Worm (Caenorhabditis elegans) whole organism, young adult: Measurements from ENCODE around the gene hsp-17.

Source experiments
- B0035.1 ChIP-seq: sonication (generic microtip); optimal IDR thresholded peaks from 2 replicates; lab custom pipeline; 2016; ENCODE audit warnings: missing genetic modification characterization, mild to moderate bottlenecking, missing compliant biosample characterization, missing genotype, missing genetic modification reagents
- D2030.7 ChIP-seq: fragments of 200-800 bp; sonication (Bioruptor generic); IDR thresholded peaks from 2 replicates; pipeline ENCODE4 v1.3.6; 2022; ENCODE audit warnings: missing genetic modification reagents, missing genetic modification characterization, missing compliant biosample characterization
- F10E7.11 ChIP-seq: sonication (generic microtip); optimal IDR thresholded peaks from 2 replicates; lab custom pipeline; 2017; ENCODE audit warnings: mild to moderate bottlenecking, missing genetic modification characterization, moderate library complexity, missing compliant biosample characterization
- F22D6.2 ChIP-seq: sonication (generic microtip); optimal IDR thresholded peaks from 2 replicates; lab custom pipeline; 2016; ENCODE audit warnings: mild to moderate bottlenecking, missing genetic modification characterization, missing compliant biosample characterization
- F23B12.7 ChIP-seq: sonication (generic microtip); optimal IDR thresholded peaks from 2 replicates; lab custom pipeline; 2017; ENCODE audit warnings: missing genetic modification characterization, mild to moderate bottlenecking, missing compliant biosample characterization, antibody characterized with exemption, moderate library complexity; ENCODE audit not compliant: insufficient read depth
- F37B4.10 ChIP-seq: fragments of 200-800 bp; sonication (Bioruptor generic); IDR thresholded peaks from 2 replicates; pipeline ENCODE4 v1.3.6; 2022; ENCODE audit warnings: missing genetic modification characterization, missing compliant biosample characterization
- F52B5.7 ChIP-seq: sonication (generic microtip); optimal IDR thresholded peaks from 2 replicates; lab custom pipeline; 2016; ENCODE audit warnings: mild to moderate bottlenecking, missing genetic modification characterization, missing compliant biosample characterization
- T07F8.4 ChIP-seq: sonication (generic microtip); optimal IDR thresholded peaks from 2 replicates; lab custom pipeline; 2016; ENCODE audit warnings: mild to moderate bottlenecking, missing genetic modification characterization, moderate library complexity, missing compliant biosample characterization
- Y53F4B.3 ChIP-seq: fragments of 200-800 bp; sonication (Bioruptor generic); IDR thresholded peaks from 2 replicates; pipeline ENCODE4 v1.3.6; 2022; ENCODE audit warnings: missing genetic modification reagents, missing genetic modification characterization, missing compliant biosample characterization
- atf-7 ChIP-seq: sonication (generic microtip); optimal IDR thresholded peaks from 2 replicates; lab custom pipeline; 2017; ENCODE audit warnings: mild to moderate bottlenecking, missing genetic modification characterization, missing compliant biosample characterization
- attf-6 ChIP-seq: fragments of 200-800 bp; sonication (Bioruptor generic); IDR thresholded peaks from 2 replicates; pipeline ENCODE4 v1.3.6; 2022; ENCODE audit warnings: missing genetic modification reagents, missing genetic modification characterization, missing compliant biosample characterization
- ceh-27 ChIP-seq: fragments of 200-800 bp; sonication (Bioruptor generic); optimal IDR thresholded peaks from 2 replicates; lab custom pipeline; 2018; ENCODE audit warnings: mild to moderate bottlenecking, missing genetic modification characterization, moderate library complexity, missing compliant biosample characterization
- efl-1 ChIP-seq: fragments of 150-350 bp; optimal IDR thresholded peaks from 2 replicates; lab custom pipeline; 2014; ENCODE audit warnings: missing biosample characterization, missing genetic modification reagents, missing genetic modification characterization
- egrh-3 ChIP-seq: fragments of 200-800 bp; sonication (Bioruptor generic); IDR thresholded peaks from 2 replicates; pipeline ENCODE4 v1.3.6; 2022; ENCODE audit warnings: missing genetic modification reagents, missing genetic modification characterization, missing compliant biosample characterization
- ekl-4 ChIP-seq: fragments of 200-800 bp; sonication (Bioruptor generic); IDR thresholded peaks from 2 replicates; pipeline ENCODE4 v1.3.6; 2022; ENCODE audit warnings: missing genetic modification reagents, missing genetic modification characterization, missing compliant biosample characterization
- hlh-12 ChIP-seq: sonication (generic microtip); optimal IDR thresholded peaks from 2 replicates; lab custom pipeline; 2016; ENCODE audit warnings: missing genetic modification characterization, missing compliant biosample characterization
- hlh-26 ChIP-seq: fragments of 200-800 bp; sonication (Bioruptor generic); conservative IDR thresholded peaks from 2 replicates; pipeline ENCODE4 v1.3.6; 2022; ENCODE audit warnings: missing genetic modification reagents, missing genetic modification characterization, missing compliant biosample characterization
- hmg-1.2 ChIP-seq: fragments of 200-800 bp; sonication (Bioruptor generic); IDR thresholded peaks from 2 replicates; pipeline ENCODE4 v1.3.6; 2022; ENCODE audit warnings: missing genetic modification reagents, missing genetic modification characterization, missing compliant biosample characterization
- hsf-1 ChIP-seq: fragments of 200-800 bp; sonication (Bioruptor generic); IDR thresholded peaks from 2 replicates; pipeline ENCODE4 v1.3.6; 2022; ENCODE audit warnings: missing genetic modification reagents, missing genetic modification characterization, missing compliant biosample characterization
- lin-35 ChIP-seq, 3 experiments: fragments of 150-350 bp in 2 of 3; sonication (generic microtip) in 1 of 3; optimal IDR thresholded peaks; 2 replicates each; lab custom pipeline; 2014 to 2018; ENCODE audit warnings: missing biosample characterization in 3 of 3, missing genetic modification characterization in 3 of 3, missing genetic modification reagents in 3 of 3
- lsl-1 ChIP-seq: fragments of 200-800 bp; sonication (Bioruptor generic); optimal IDR thresholded peaks from 2 replicates; lab custom pipeline; 2018; ENCODE audit warnings: mild to moderate bottlenecking, missing genetic modification characterization, moderate library complexity, missing compliant biosample characterization
- madf-3 ChIP-seq: fragments of 200-800 bp; sonication (Bioruptor generic); IDR thresholded peaks from 2 replicates; pipeline ENCODE4 v1.3.6; 2022; ENCODE audit warnings: missing genetic modification reagents, missing genetic modification characterization, missing compliant biosample characterization
- madf-6 ChIP-seq: fragments of 200-800 bp; sonication (Bioruptor generic); IDR thresholded peaks from 2 replicates; pipeline ENCODE4 v1.3.6; 2022; ENCODE audit warnings: missing genetic modification reagents, missing genetic modification characterization, missing compliant biosample characterization
- nhr-120 ChIP-seq: fragments of 200-800 bp; sonication (Bioruptor generic); IDR thresholded peaks from 2 replicates; pipeline ENCODE4 v1.3.6; 2022; ENCODE audit warnings: missing genetic modification characterization, missing compliant biosample characterization
- rec-8 ChIP-seq, 2 experiments: sonication (generic microtip); optimal IDR thresholded peaks; 2 replicates each; lab custom pipeline; 2016; ENCODE audit warnings: mild to moderate bottlenecking in 2 of 2, missing genetic modification characterization in 2 of 2, missing genetic modification reagents in 2 of 2, missing genotype in 2 of 2, missing biosample characterization in 1 of 2, missing compliant biosample characterization in 1 of 2, moderate library complexity in 1 of 2
- snpc-4 ChIP-seq, 5 experiments: fragments of 150-350 bp in 1 of 5; sonication (generic microtip) in 4 of 5; optimal IDR thresholded peaks; 2 replicates each; lab custom pipeline; 2014 to 2018; ENCODE audit warnings: missing genetic modification characterization in 5 of 5, missing biosample characterization in 3 of 5, antibody characterized with exemption in 2 of 5, mild to moderate bottlenecking in 2 of 5, missing compliant biosample characterization in 2 of 5, missing genotype in 2 of 5, moderate library complexity in 2 of 5, missing genetic modification reagents in 1 of 5
- tbp1 ChIP-seq: fragments of 200-800 bp; sonication (Bioruptor generic); optimal IDR thresholded peaks from 2 replicates; lab custom pipeline; 2018; ENCODE audit warnings: mild to moderate bottlenecking, missing genetic modification characterization, missing compliant biosample characterization
- tbx-9 ChIP-seq: sonication (generic microtip); optimal IDR thresholded peaks from 2 replicates; lab custom pipeline; 2016; ENCODE audit warnings: borderline replicate concordance, missing genetic modification characterization, inconsistent platforms, missing compliant biosample characterization
- xnd-1 ChIP-seq: sonication (generic microtip); optimal IDR thresholded peaks from 2 replicates; lab custom pipeline; 2016; ENCODE audit warnings: missing genotype, missing genetic modification reagents, missing genetic modification characterization, missing compliant biosample characterization
- ztf-22 ChIP-seq: fragments of 200-800 bp; sonication (Bioruptor generic); optimal IDR thresholded peaks from 2 replicates; lab custom pipeline; 2018; ENCODE audit warnings: mild to moderate bottlenecking, missing genetic modification characterization, moderate library complexity, missing compliant biosample characterization
- ztf-25 ChIP-seq: fragments of 200-800 bp; sonication (Bioruptor generic); IDR thresholded peaks from 2 replicates; pipeline ENCODE4 v1.3.6; 2022; ENCODE audit warnings: missing genetic modification reagents, missing genetic modification characterization, missing compliant biosample characterization
- ztf-26 ChIP-seq: sonication (generic microtip); optimal IDR thresholded peaks from 2 replicates; lab custom pipeline; 2017; ENCODE audit warnings: missing genetic modification characterization, missing compliant biosample characterization
- ztf-28 ChIP-seq: fragments of 200-800 bp; sonication (Bioruptor generic); IDR thresholded peaks from 2 replicates; pipeline ENCODE4 v1.3.6; 2022; ENCODE audit warnings: missing genetic modification reagents, missing genetic modification characterization, missing compliant biosample characterization

hsp-17 gene

DNA sequence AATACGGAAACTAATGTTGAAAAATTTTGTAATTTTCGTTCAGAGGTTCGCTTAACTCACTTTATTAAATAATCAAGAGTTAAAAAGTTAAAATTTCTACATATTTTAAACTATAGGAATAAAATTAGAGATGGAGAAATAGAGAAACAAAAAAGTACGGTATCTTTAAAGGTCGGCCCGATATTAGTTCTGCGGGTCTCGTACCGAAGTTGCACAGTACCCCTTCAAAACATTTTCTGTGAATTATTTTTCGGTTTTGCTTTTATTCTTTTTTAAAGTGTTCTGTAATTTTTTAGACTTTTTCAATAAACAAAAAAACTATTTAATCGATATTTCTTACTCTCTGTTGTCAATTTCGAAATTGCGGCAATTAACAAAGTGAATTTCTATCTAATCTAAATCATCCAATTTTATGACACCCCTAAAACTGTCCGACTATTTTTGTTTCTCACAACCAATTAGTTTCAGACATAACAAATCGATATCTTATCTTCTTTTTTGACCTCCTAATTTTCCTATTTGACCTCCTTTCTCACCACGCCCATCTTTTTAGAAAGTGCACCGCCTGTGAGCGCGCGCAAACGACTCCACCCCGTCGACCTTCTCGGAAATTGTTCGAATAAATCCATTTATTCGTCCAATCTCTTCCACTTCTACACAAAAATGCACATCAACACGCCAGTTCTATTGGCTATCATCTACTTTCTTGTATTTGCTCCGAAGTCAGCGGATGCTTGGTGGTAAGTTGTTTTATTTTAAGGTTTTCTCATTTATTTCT, 30.1 kb downstream of the hsp-17 start, which contains the start of gene mom-2 (continued):
- TF ChIP-seq ekl-4: no peak
- TF ChIP-seq atf-7 (tag; lab: Kevin White, UChicago): no peak
- TF ChIP-seq ceh-27: no peak
- peak; percentile 81 for TF ChIP-seq xnd-1 (tag; lab: Kevin White, UChicago)
- TF ChIP-seq nhr-120 (GFP tag; lab: Robert Waterston, UW): no peak
- no peak for TF ChIP-seq ztf-28 (GFP tag; lab: Robert Waterston, UW)
- TF ChIP-seq F37B4.10 (GFP tag; lab: Robert Waterston, UW): no peak
- TF ChIP-seq B0035.1 (tag; lab: Kevin White, UChicago): no peak
- peak; percentile 75 for TF ChIP-seq efl-1 (GFP tag; lab: Kevin White, UChicago)
- no peak for TF ChIP-seq hlh-12 (tag; lab: Kevin White, UChicago)
- peak; percentile 93 for TF ChIP-seq lsl-1
- no peak for TF ChIP-seq ztf-26 (tag; lab: Kevin White, UChicago)

DNA sequence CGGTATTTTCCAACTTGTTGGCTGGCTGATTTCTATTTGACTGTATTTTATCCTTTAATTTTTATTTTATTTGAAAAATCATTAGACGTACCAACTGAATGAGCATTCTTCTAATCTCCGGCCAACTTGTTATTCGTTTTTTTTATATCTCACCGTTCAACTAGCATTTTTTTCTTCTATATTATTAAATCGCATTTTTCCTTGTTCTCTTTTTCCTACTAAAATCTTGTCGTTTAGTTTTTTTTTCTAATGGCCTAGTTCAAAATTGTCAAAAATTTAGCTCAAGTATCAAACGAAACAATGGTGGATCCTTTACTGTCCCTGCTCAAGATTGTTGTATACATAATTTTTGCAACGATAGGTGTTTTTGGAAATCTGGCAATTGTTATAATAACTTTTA, 34.4 kb downstream of the hsp-17 start, which contains the start of gene srsx-22:
srsx-22 (plus strand) TSS at position 301 of the 400 bp plus-strand sequence.
- TF ChIP-seq lin-35 (GFP tag; optimal IDR thresholded peaks at IDR 0.05; lab: Kevin White, UChicago) (no peak), hsf-1 (GFP tag; lab: Robert Waterston, UW) (no peak), egrh-3 (GFP tag; lab: Robert Waterston, UW) (no peak), F10E7.11 (tag; lab: Kevin White, UChicago) (no peak), ztf-25 (GFP tag; lab: Robert Waterston, UW) (no peak), F22D6.2 (tag; lab: Kevin White, UChicago) (no peak), hmg-1.2 (GFP tag; lab: Robert Waterston, UW) (no peak), Y53F4B.3 (GFP tag; lab: Robert Waterston, UW) (no peak), tbp1 (GFP tag; lab: Kevin White, UChicago) (no peak), F52B5.7 (tag; lab: Kevin White, UChicago) (no peak), madf-3 (GFP tag; lab: Robert Waterston, UW) (no peak), T07F8.4 (tag; lab: Kevin White, UChicago) (no peak), snpc-4 (GFP tag; optimal IDR thresholded peaks at IDR 0.05; lab: Kevin White, UChicago) (no peak), snpc-4 (tag; optimal IDR thresholded peaks at IDR 0.05; lab: Kevin White, UChicago) (no peak), tbx-9 (no peak), nhr-120 (GFP tag; lab: Robert Waterston, UW) (no peak), hlh-26 (GFP tag; lab: Robert Waterston, UW) (no peak), F23B12.7 (tag; lab: Kevin White, UChicago) (no peak), rec-8 (tag; optimal IDR thresholded peaks at IDR 0.05; lab: Kevin White, UChicago) (no peak), madf-6 (GFP tag; lab: Robert Waterston, UW) (no peak)

ce11 chrV:8349950-8350349, 35.8 kb downstream of the hsp-17 start:
- TF ChIP-seq ztf-22 (GFP tag; lab: Kevin White, UChicago) (no peak), attf-6 (GFP tag; lab: Robert Waterston, UW) (no peak), F37B4.10 (GFP tag; lab: Robert Waterston, UW) (no peak), snpc-4 (GFP tag; optimal IDR thresholded peaks at IDR 0.05; lab: Kevin White, UChicago) (no peak), snpc-4 (tag; optimal IDR thresholded peaks at IDR 0.05; lab: Kevin White, UChicago) (no peak), D2030.7 (no peak)
